Worm (Caenorhabditis elegans): ENCODE results near the gene egas-1.
A peak's percentile ranks its signal among the peaks of the same experiment; 100 is the strongest.

The egas-1 gene

ce11 chrV:18614498-18614897 is 25.6 kb upstream of the egas-1 start (continued):
- TF ChIP-seq rnt-1 (tag; optimal IDR thresholded peaks at IDR 0.05) (no peak), pha-2 (tag; optimal IDR thresholded peaks at IDR 0.05) (peak; percentile 25), hlh-30 (tag; optimal IDR thresholded peaks at IDR 0.05; ENCODE audit: insufficient read depth) (peak; percentile 15), unc-55 (GFP tag; optimal IDR thresholded peaks at IDR 0.05) (no peak), ceh-45 (GFP tag; IDR thresholded peaks at IDR 0.05) (no peak)

ce11 chrV:18616287-18616686 is 23.8 kb upstream of the egas-1 start, which contains the start of gene nhr-70:
Gene nhr-70 (plus strand): TSS chrV:18616587.
- TF ChIP-seq ets-4 (tag; optimal IDR thresholded peaks at IDR 0.05), result no peak
- TF ChIP-seq hlh-8 (tag; optimal IDR thresholded peaks at IDR 0.05), result no peak
- TF ChIP-seq dmd-4 (tag; optimal IDR thresholded peaks at IDR 0.05; ENCODE audit: borderline replicate concordance), result no peak
- no peak for TF ChIP-seq unc-55 (GFP tag; optimal IDR thresholded peaks at IDR 0.05)
- no peak for TF ChIP-seq unc-42 (tag; optimal IDR thresholded peaks at IDR 0.05)

ce11 chrV:18622462-18622861 is 17.6 kb upstream of the egas-1 start, which contains the start of gene Y69H2.1:
Gene Y69H2.1 (minus strand): TSS chrV:18622562.
- TF ChIP-seq ceh-14 (tag; optimal IDR thresholded peaks at IDR 0.05), result no peak
- TF ChIP-seq sox-4 (tag; optimal IDR thresholded peaks at IDR 0.05), result no peak
- TF ChIP-seq pqm-1 (tag; optimal IDR thresholded peaks at IDR 0.05), result no peak
- no peak for TF ChIP-seq ceh-2 (tag; optimal IDR thresholded peaks at IDR 0.05)
- no peak for TF ChIP-seq hlh-15 (tag; optimal IDR thresholded peaks at IDR 0.05)
- TF ChIP-seq ceh-34 (tag; optimal IDR thresholded peaks at IDR 0.05), result no peak
- TF ChIP-seq rnt-1 (tag; optimal IDR thresholded peaks at IDR 0.05), result no peak
- TF ChIP-seq eyg-1 (tag; optimal IDR thresholded peaks at IDR 0.05), result no peak
- TF ChIP-seq dve-1 (tag; optimal IDR thresholded peaks at IDR 0.05), result no peak
- TF ChIP-seq hlh-30 (tag; optimal IDR thresholded peaks at IDR 0.05; ENCODE audit: insufficient read depth), result no peak
- TF ChIP-seq T23F11.4 (GFP tag; optimal IDR thresholded peaks at IDR 0.05), result no peak
- TF ChIP-seq ceh-18 (tag; optimal IDR thresholded peaks at IDR 0.05), result no peak
- no peak for TF ChIP-seq C08G9.2 (tag; optimal IDR thresholded peaks at IDR 0.05)
- no peak for TF ChIP-seq ceh-9 (tag; optimal IDR thresholded peaks at IDR 0.05)

ce11 chrV:18626764-18627163 is 13.3 kb upstream of the egas-1 start, which contains the start of gene Y69H2.15:
Gene Y69H2.15 (minus strand): TSS chrV:18626864.
- no peak for TF ChIP-seq ceh-19 (GFP tag; optimal IDR thresholded peaks at IDR 0.05)
- TF ChIP-seq pat-9 (tag; optimal IDR thresholded peaks at IDR 0.05), result no peak
- TF ChIP-seq hlh-8 (tag; optimal IDR thresholded peaks at IDR 0.05), result no peak
- TF ChIP-seq gmeb-2 (tag; optimal IDR thresholded peaks at IDR 0.05), result no peak
- TF ChIP-seq nhr-11 (tag; optimal IDR thresholded peaks at IDR 0.05), result no peak
- TF ChIP-seq pros-1 (tag; optimal IDR thresholded peaks at IDR 0.05), result no peak
- TF ChIP-seq unc-86 (tag; optimal IDR thresholded peaks at IDR 0.05), result no peak
- TF ChIP-seq fkh-6 (tag; optimal IDR thresholded peaks at IDR 0.05), result no peak
- TF ChIP-seq ceh-6 (GFP tag; optimal IDR thresholded peaks at IDR 0.05), result no peak
- no peak for TF ChIP-seq syd-9 (tag; optimal IDR thresholded peaks at IDR 0.05)
- TF ChIP-seq C08G9.2 (tag; optimal IDR thresholded peaks at IDR 0.05), result no peak
- no peak for TF ChIP-seq Y22D7AL.16 (tag; optimal IDR thresholded peaks at IDR 0.05)
- TF ChIP-seq pax-1 (tag; optimal IDR thresholded peaks at IDR 0.05), result no peak
- TF ChIP-seq ceh-9 (tag; optimal IDR thresholded peaks at IDR 0.05), result no peak
- no peak for TF ChIP-seq dmd-4 (tag; optimal IDR thresholded peaks at IDR 0.05; ENCODE audit: borderline replicate concordance)
- TF ChIP-seq nhr-232 (tag; optimal IDR thresholded peaks at IDR 0.05), result no peak
- TF ChIP-seq lim-6 (tag; optimal IDR thresholded peaks at IDR 0.05), result no peak

ce11 chrV:18627445-18627844 is 12.7 kb upstream of the egas-1 start:
- TF ChIP-seq K02D7.2 (tag; optimal IDR thresholded peaks at IDR 0.05), result no peak
- no peak for TF ChIP-seq nfya-1 (tag; optimal IDR thresholded peaks at IDR 0.05)
- TF ChIP-seq tbx-2 (tag; optimal IDR thresholded peaks at IDR 0.05), result no peak
- no peak for TF ChIP-seq npax-4 (tag; optimal IDR thresholded peaks at IDR 0.05)
- TF ChIP-seq madf-2 (tag; optimal IDR thresholded peaks at IDR 0.05), result no peak
- no peak for TF ChIP-seq mec-3 (tag; optimal IDR thresholded peaks at IDR 0.05; ENCODE audit: borderline replicate concordance)
- TF ChIP-seq pros-1 (tag; optimal IDR thresholded peaks at IDR 0.05), result no peak
- no peak for TF ChIP-seq rnt-1 (tag; optimal IDR thresholded peaks at IDR 0.05)
- TF ChIP-seq pag-3 (tag; optimal IDR thresholded peaks at IDR 0.05; ENCODE audit: borderline replicate concordance), result no peak
- no peak for TF ChIP-seq fax-1 (tag; optimal IDR thresholded peaks at IDR 0.05)
- no peak for TF ChIP-seq nhr-11 (tag; optimal IDR thresholded peaks at IDR 0.05)
- TF ChIP-seq ahr-1 (tag; optimal IDR thresholded peaks at IDR 0.05), result no peak
- TF ChIP-seq hlh-13 (GFP tag; optimal IDR thresholded peaks at IDR 0.05), result no peak
- TF ChIP-seq unc-86 (tag; optimal IDR thresholded peaks at IDR 0.05), result no peak
- TF ChIP-seq ceh-34 (tag; optimal IDR thresholded peaks at IDR 0.05), result no peak
- TF ChIP-seq lin-11 (tag; optimal IDR thresholded peaks at IDR 0.05), result no peak
- no peak for TF ChIP-seq fkh-10 (GFP tag; optimal IDR thresholded peaks at IDR 0.05)
- no peak for TF ChIP-seq syd-9 (tag; optimal IDR thresholded peaks at IDR 0.05)
- no peak for TF ChIP-seq ceh-19 (GFP tag; optimal IDR thresholded peaks at IDR 0.05)
